Fruit fly (Drosophila melanogaster): ENCODE measurements around the gene CG2120.

- TF ChIP-seq Myc (optimal IDR thresholded peaks at IDR 0.05), result no peak
- TF ChIP-seq h (optimal IDR thresholded peaks at IDR 0.05), result no peak
- no peak for TF ChIP-seq ttk (optimal IDR thresholded peaks at IDR 0.05)
- no peak for TF ChIP-seq psq (optimal IDR thresholded peaks at IDR 0.05)
- TF ChIP-seq insv (optimal IDR thresholded peaks at IDR 0.05), result no peak
Measured at dm6 chrX:8093722-8094177, 41.9 kb upstream of the CG2120 start, which contains the start of gene UbcE2H.
